Worm (Caenorhabditis elegans): ENCODE measurements around the gene rsd-2.

rsd-2 gene

ce11 chrIV:13559020-13559419, 19.0 kb upstream of the rsd-2 start:
- no peak for TF ChIP-seq nhr-11 (tag; optimal IDR thresholded peaks at IDR 0.05)
- no peak for TF ChIP-seq elt-2 (tag; optimal IDR thresholded peaks at IDR 0.05)
- no peak for TF ChIP-seq lir-3 (tag; optimal IDR thresholded peaks at IDR 0.05; ENCODE audit: poor library complexity)
- TF ChIP-seq ces-1 (GFP tag; optimal IDR thresholded peaks at IDR 0.05): no peak
- TF ChIP-seq sup-37 (GFP tag; optimal IDR thresholded peaks at IDR 0.05): no peak
- no peak for TF ChIP-seq pax-3 (tag; optimal IDR thresholded peaks at IDR 0.05)
- TF ChIP-seq C04F5.9 (tag; optimal IDR thresholded peaks at IDR 0.05): no peak
- TF ChIP-seq fos-1 (tag; optimal IDR thresholded peaks at IDR 0.05): no peak
- TF ChIP-seq rnt-1 (tag; optimal IDR thresholded peaks at IDR 0.05): no peak
- no peak for TF ChIP-seq lin-35 (GFP tag; optimal IDR thresholded peaks at IDR 0.05)
- no peak for TF ChIP-seq ztf-11 (tag; optimal IDR thresholded peaks at IDR 0.05)
- no peak for TF ChIP-seq egl-27 (tag; optimal IDR thresholded peaks at IDR 0.05)
- no peak for TF ChIP-seq tlp-1 (tag; optimal IDR thresholded peaks at IDR 0.05)
- TF ChIP-seq aha-1 (tag; optimal IDR thresholded peaks at IDR 0.05): no peak
- TF ChIP-seq nhr-90 (tag; optimal IDR thresholded peaks at IDR 0.05; ENCODE audit: poor library complexity): no peak
- TF ChIP-seq zag-1 (tag; optimal IDR thresholded peaks at IDR 0.05): no peak
- no peak for TF ChIP-seq sox-4 (tag; optimal IDR thresholded peaks at IDR 0.05)
- no peak for TF ChIP-seq ceh-63 (GFP tag; optimal IDR thresholded peaks at IDR 0.05)

- TF ChIP-seq nhr-237 (tag; optimal IDR thresholded peaks at IDR 0.05) (no peak), lin-14 (GFP tag; optimal IDR thresholded peaks at IDR 0.05) (peak; percentile 22)
Observed at ce11 chrIV:13557393-13557792, 17.3 kb upstream of the rsd-2 start.

- TF ChIP-seq lin-14 (GFP tag; optimal IDR thresholded peaks at IDR 0.05) (peak; percentile 58), nhr-85 (tag) (no peak)
Observed at ce11 chrIV:13555508-13555907, 15.4 kb upstream of the rsd-2 start.

ce11 chrIV:13554350-13554749, 14.3 kb upstream of the rsd-2 start:
- TF ChIP-seq zag-1 (tag; optimal IDR thresholded peaks at IDR 0.05) (no peak), alr-1 (tag; optimal IDR thresholded peaks at IDR 0.05; ENCODE audit: borderline replicate concordance) (no peak), efl-1 (optimal IDR thresholded peaks at IDR 0.05) (no peak), efl-1 (GFP tag; optimal IDR thresholded peaks at IDR 0.05 in 1 of 2) (peak in 1 of 2 experiments; percentile 76), Y116A8C.19 (tag; optimal IDR thresholded peaks at IDR 0.05; ENCODE audit: borderline replicate concordance) (no peak), elt-2 (tag; optimal IDR thresholded peaks at IDR 0.05) (no peak)

- TF ChIP-seq nhr-11 (tag; optimal IDR thresholded peaks at IDR 0.05) (no peak), C34B4.2 (tag; optimal IDR thresholded peaks at IDR 0.05) (no peak), hlh-4 (tag; optimal IDR thresholded peaks at IDR 0.05) (peak; percentile 15), nhr-90 (tag; optimal IDR thresholded peaks at IDR 0.05; ENCODE audit: poor library complexity) (no peak)
Observed at ce11 chrIV:13549350-13549749, 9.3 kb upstream of the rsd-2 start.

- TF ChIP-seq lir-3 (tag; optimal IDR thresholded peaks at IDR 0.05; ENCODE audit: poor library complexity): no peak
- TF ChIP-seq irx-1 (tag; optimal IDR thresholded peaks at IDR 0.05): no peak
- no peak for TF ChIP-seq nhr-84 (tag; optimal IDR thresholded peaks at IDR 0.05)
- no peak for TF ChIP-seq egl-27 (tag; optimal IDR thresholded peaks at IDR 0.05)
- TF ChIP-seq ceh-63 (GFP tag; optimal IDR thresholded peaks at IDR 0.05): no peak
- no peak for TF ChIP-seq nhr-237 (tag; optimal IDR thresholded peaks at IDR 0.05)
- no peak for TF ChIP-seq elt-3 (tag; optimal IDR thresholded peaks at IDR 0.05)
- no peak for TF ChIP-seq lin-13 (GFP tag; optimal IDR thresholded peaks at IDR 0.05)
- no peak for TF ChIP-seq ceh-88 (GFP tag; IDR thresholded peaks at IDR 0.05)
- no peak for TF ChIP-seq fkh-4 (tag; optimal IDR thresholded peaks at IDR 0.05; ENCODE audit: borderline replicate concordance)
- TF ChIP-seq ztf-11 (tag; optimal IDR thresholded peaks at IDR 0.05): no peak
- no peak for TF ChIP-seq unc-30 (tag; optimal IDR thresholded peaks at IDR 0.05)
- TF ChIP-seq aha-1 (tag; optimal IDR thresholded peaks at IDR 0.05): no peak
- no peak for TF ChIP-seq lin-14 (GFP tag; optimal IDR thresholded peaks at IDR 0.05)
- TF ChIP-seq mab-9 (GFP tag; IDR thresholded peaks at IDR 0.05): no peak
- no peak for TF ChIP-seq unc-86 (tag; optimal IDR thresholded peaks at IDR 0.05)
- no peak for TF ChIP-seq nhr-28 (tag; optimal IDR thresholded peaks at IDR 0.05)
- TF ChIP-seq grh-1 (GFP tag; IDR thresholded peaks at IDR 0.05): no peak
Observed at ce11 chrIV:13548188-13548587, 8.1 kb upstream of the rsd-2 start, which contains the start of gene F52G2.3. Gene F52G2.3 (minus strand): TSS chrIV:13548230.
